Fruit fly (Drosophila melanogaster) whole organism, embryonic: Measurements from ENCODE around the gene Rab18.
A peak's percentile ranks its signal among the peaks of the same experiment; 100 is the strongest.

Experiments used
- Ada2b ChIP-seq: fragments of 200-800 bp; sonication (Bioruptor generic); IDR thresholded peaks from 2 replicates; pipeline ENCODE4 v1.3.6; 2022; ENCODE audit warnings: missing biosample characterization, missing genetic modification characterization
- Antp ChIP-seq: fragments of 200-800 bp; sonication (Bioruptor generic); optimal IDR thresholded peaks from 3 replicates; lab custom pipeline; 2016; ENCODE audit warnings: missing biosample characterization, missing genetic modification characterization
- C15 ChIP-seq: fragments of 200-800 bp; sonication (Bioruptor generic); IDR thresholded peaks from 3 replicates; pipeline ENCODE4 v1.3.6; 2022; ENCODE audit warnings: missing biosample characterization, missing genetic modification characterization
- CG10209 ChIP-seq: fragments of 200-800 bp; sonication (Bioruptor generic); optimal IDR thresholded peaks from 3 replicates; lab custom pipeline; 2017; ENCODE audit warnings: missing biosample characterization, mild to moderate bottlenecking, missing genetic modification characterization, missing genetic modification reagents
- CG10654 ChIP-seq: fragments of 200-800 bp; sonication (Bioruptor generic); optimal IDR thresholded peaks from 2 replicates; lab custom pipeline; 2016; ENCODE audit warnings: missing biosample characterization, missing genetic modification characterization
- CG10979 ChIP-seq: fragments of 200-800 bp; sonication (Bioruptor generic); optimal IDR thresholded peaks from 2 replicates; lab custom pipeline; 2018; ENCODE audit warnings: missing biosample characterization, mild to moderate bottlenecking, missing genetic modification characterization, moderate library complexity
- CG12071 ChIP-seq: fragments of 200-800 bp; sonication (Bioruptor generic); optimal IDR thresholded peaks from 3 replicates; lab custom pipeline; 2018; ENCODE audit warnings: missing biosample characterization, mild to moderate bottlenecking, missing genetic modification characterization
- CG12104 ChIP-seq: fragments of 200-800 bp; sonication (Bioruptor generic); optimal IDR thresholded peaks from 3 replicates; lab custom pipeline; 2016; ENCODE audit warnings: missing biosample characterization, missing genetic modification characterization
- CG12155 ChIP-seq: fragments of 200-800 bp; sonication (Bioruptor generic); optimal IDR thresholded peaks from 3 replicates; lab custom pipeline; 2016; ENCODE audit warnings: missing biosample characterization, missing genetic modification characterization
- CG13296 ChIP-seq: fragments of 200-800 bp; sonication (Bioruptor generic); optimal IDR thresholded peaks from 3 replicates; lab custom pipeline; 2018; ENCODE audit warnings: missing biosample characterization, mild to moderate bottlenecking, missing genetic modification characterization
- CG14710 ChIP-seq: fragments of 200-800 bp; sonication (Bioruptor generic); optimal IDR thresholded peaks from 3 replicates; lab custom pipeline; 2019; ENCODE audit warnings: missing biosample characterization, mild to moderate bottlenecking, missing genetic modification characterization, moderate library complexity
- CG18599 ChIP-seq: fragments of 200-800 bp; sonication (Bioruptor generic); optimal IDR thresholded peaks from 3 replicates; lab custom pipeline; 2017; ENCODE audit warnings: missing biosample characterization, missing genetic modification characterization, mild to moderate bottlenecking, moderate library complexity, missing genetic modification reagents
- CG18619 ChIP-seq: fragments of 200-800 bp; sonication (Bioruptor generic); optimal IDR thresholded peaks from 3 replicates; lab custom pipeline; 2017; ENCODE audit warnings: missing biosample characterization, mild to moderate bottlenecking, missing genetic modification characterization
- CG31441 ChIP-seq: fragments of 200-800 bp; sonication (Bioruptor generic); IDR thresholded peaks from 2 replicates; pipeline ENCODE4 v1.3.6; 2022; ENCODE audit warnings: missing biosample characterization, missing genetic modification characterization
- CG32767 ChIP-seq: fragments of 200-800 bp; sonication (Bioruptor generic); IDR thresholded peaks from 2 replicates; pipeline ENCODE4 v1.3.6; 2022; ENCODE audit warnings: missing biosample characterization, missing genetic modification characterization
- CG4328 ChIP-seq: fragments of 200-800 bp; sonication (Bioruptor generic); optimal IDR thresholded peaks from 3 replicates; lab custom pipeline; 2017; ENCODE audit warnings: missing biosample characterization, missing genetic modification reagents, missing genetic modification characterization
- CG5180 ChIP-seq: fragments of 200-800 bp; sonication (Bioruptor generic); optimal IDR thresholded peaks from 3 replicates; lab custom pipeline; 2017; ENCODE audit warnings: missing biosample characterization, missing genetic modification characterization, mild to moderate bottlenecking, moderate library complexity, missing genetic modification reagents
- CG6813 ChIP-seq: fragments of 200-800 bp; sonication (Bioruptor generic); optimal IDR thresholded peaks from 2 replicates; lab custom pipeline; 2017; ENCODE audit warnings: missing biosample characterization, missing genetic modification characterization, mild to moderate bottlenecking, moderate library complexity, missing genetic modification reagents
- CG7556 ChIP-seq: fragments of 200-800 bp; sonication (Bioruptor generic); optimal IDR thresholded peaks from 2 replicates; lab custom pipeline; 2017; ENCODE audit warnings: missing biosample characterization, mild to moderate bottlenecking, missing genetic modification characterization
- CG7987 ChIP-seq: fragments of 200-800 bp; sonication (Bioruptor generic); optimal IDR thresholded peaks from 2 replicates; lab custom pipeline; 2018; ENCODE audit warnings: missing biosample characterization, mild to moderate bottlenecking, missing genetic modification characterization, moderate library complexity
- CG8359 ChIP-seq: fragments of 200-800 bp; sonication (Bioruptor generic); optimal IDR thresholded peaks from 2 replicates; lab custom pipeline; 2017; ENCODE audit warnings: missing biosample characterization, mild to moderate bottlenecking, missing genetic modification characterization, borderline replicate concordance
- HHEX ChIP-seq: fragments of 200-800 bp; sonication (Bioruptor generic); optimal IDR thresholded peaks from 3 replicates; lab custom pipeline; 2017; ENCODE audit warnings: missing biosample characterization, mild to moderate bottlenecking, missing genetic modification characterization, missing genetic modification reagents
- Hmx ChIP-seq: fragments of 200-800 bp; sonication (Bioruptor generic); optimal IDR thresholded peaks from 2 replicates; lab custom pipeline; 2016; ENCODE audit warnings: missing biosample characterization, missing genetic modification characterization
- Max ChIP-seq: fragments of 200-800 bp; sonication (Bioruptor generic); optimal IDR thresholded peaks from 2 replicates; lab custom pipeline; 2016; ENCODE audit warnings: missing biosample characterization, mild to moderate bottlenecking, missing genetic modification characterization
- Med ChIP-seq: fragments of 200-800 bp; sonication (Bioruptor generic); peaks from one replicate; lab custom pipeline; 2016; ENCODE audit warnings: missing biosample characterization, missing genetic modification characterization, mild to moderate bottlenecking, inconsistent platforms, moderate library complexity
- NC2β ChIP-seq: fragments of 200-800 bp; sonication (Bioruptor generic); optimal IDR thresholded peaks from 2 replicates; lab custom pipeline; 2016; ENCODE audit warnings: missing biosample characterization, missing genetic modification characterization
- Sox100B ChIP-seq: fragments of 200-800 bp; sonication (Bioruptor generic); optimal IDR thresholded peaks from 3 replicates; lab custom pipeline; 2018; ENCODE audit warnings: missing biosample characterization, mild to moderate bottlenecking, missing genetic modification characterization
- Sox102F ChIP-seq: fragments of 200-800 bp; sonication (Bioruptor generic); optimal IDR thresholded peaks from 2 replicates; lab custom pipeline; 2018; ENCODE audit warnings: missing biosample characterization, mild to moderate bottlenecking, missing genetic modification characterization, moderate library complexity
- Sry-δ ChIP-seq: fragments of 200-800 bp; sonication (Bioruptor generic); optimal IDR thresholded peaks from 2 replicates; lab custom pipeline; 2016; ENCODE audit warnings: missing biosample characterization, missing genetic modification characterization
- YL-1 ChIP-seq: fragments of 200-800 bp; sonication (Bioruptor generic); optimal IDR thresholded peaks from 3 replicates; lab custom pipeline; 2017; ENCODE audit warnings: missing biosample characterization, mild to moderate bottlenecking, missing genetic modification characterization
- ab ChIP-seq: fragments of 200-800 bp; sonication (Bioruptor generic); optimal IDR thresholded peaks from 2 replicates; lab custom pipeline; 2016; ENCODE audit warnings: missing biosample characterization, missing genetic modification characterization
- ara ChIP-seq: fragments of 200-800 bp; sonication (Bioruptor generic); IDR thresholded peaks from 2 replicates; pipeline ENCODE4 v1.3.6; 2022; ENCODE audit warnings: missing biosample characterization, missing genetic modification characterization
- ems ChIP-seq: fragments of 200-800 bp; sonication (Bioruptor generic); optimal IDR thresholded peaks from 3 replicates; lab custom pipeline; 2016; ENCODE audit warnings: missing biosample characterization, missing genetic modification characterization
- fu2 ChIP-seq: fragments of 200-800 bp; sonication (Bioruptor generic); optimal IDR thresholded peaks from 2 replicates; lab custom pipeline; 2016; ENCODE audit warnings: missing biosample characterization, missing genetic modification characterization
- grn ChIP-seq: fragments of 200-800 bp; sonication (Bioruptor generic); optimal IDR thresholded peaks from 3 replicates; lab custom pipeline; 2017; ENCODE audit warnings: missing biosample characterization, missing genetic modification characterization
- gt ChIP-seq: fragments of 200-800 bp; sonication (Bioruptor generic); IDR thresholded peaks from 2 replicates; pipeline ENCODE4 v1.3.6; 2022; ENCODE audit warnings: missing biosample characterization, missing genetic modification characterization
- ham ChIP-seq: fragments of 200-800 bp; sonication (Bioruptor generic); IDR thresholded peaks from 2 replicates; pipeline ENCODE4 v1.3.6; 2022; ENCODE audit warnings: missing biosample characterization, missing genetic modification characterization
- insv ChIP-seq, 2 experiments: fragments of 200-800 bp; sonication (Bioruptor generic); optimal IDR thresholded peaks; 3 replicates each; lab custom pipeline; 2016 to 2018; ENCODE audit warnings: missing biosample characterization in 2 of 2, missing genetic modification characterization in 2 of 2
- oc ChIP-seq: fragments of 200-800 bp; sonication (Bioruptor generic); optimal IDR thresholded peaks from 2 replicates; lab custom pipeline; 2018; ENCODE audit warnings: missing biosample characterization, mild to moderate bottlenecking, missing genetic modification characterization, moderate library complexity
- pan ChIP-seq, 4 experiments: fragments of >200 bp in 3 of 4; fragments of 200-800 bp in 1 of 4; sonication (Bioruptor generic) in 1 of 4; optimal IDR thresholded peaks in 3 of 4; IDR thresholded peaks in 1 of 4; 2 replicates each; pipeline versions ENCODE4 v1.3.6 to Lab custom; 2017 to 2022; ENCODE audit warnings: missing biosample characterization in 2 of 4, missing genetic modification characterization in 2 of 4, mixed read lengths in 1 of 4
- trh ChIP-seq: fragments of 200-800 bp; sonication (Bioruptor generic); optimal IDR thresholded peaks from 2 replicates; lab custom pipeline; 2016; ENCODE audit warnings: missing biosample characterization, missing genetic modification characterization
- wdn ChIP-seq: fragments of 200-800 bp; sonication (Bioruptor generic); IDR thresholded peaks from 2 replicates; pipeline ENCODE4 v1.3.6; 2022; ENCODE audit warnings: missing biosample characterization, missing genetic modification characterization

Gene Rab18

dm6 chrX:5678178-5678470, 6.5 kb upstream of the Rab18 start (continued):
- TF ChIP-seq grn (peak; percentile 60), CG10654 (GFP tag; lab: Kevin White, UChicago) (no peak), Max (GFP tag; lab: Kevin White, UChicago) (no peak), ab (GFP tag; lab: Kevin White, UChicago) (no peak), CG10979 (tag; lab: Kevin White, UChicago) (peak; percentile 7), fu2 (no peak), pan (optimal IDR thresholded peaks at IDR 0.05; lab: Kevin White, UChicago) (no peak), pan (GFP tag; optimal IDR thresholded peaks at IDR 0.05 in 1 of 2, IDR thresholded peaks at IDR 0.05 in 1 of 2) (peak in 1 of 2 experiments; percentile 1), ham (GFP tag; lab: Robert Waterston, UW) (peak; percentile 2; the same call in 1 of the 2 replicates), insv (GFP tag; optimal IDR thresholded peaks at IDR 0.05; lab: Kevin White, UChicago) (peak in 1 of 2 experiments; percentile 10), Med (GFP tag; lab: Kevin White, UChicago) (peak; percentile 59), CG18599 (GFP tag; lab: Kevin White, UChicago) (peak; percentile 14), ems (GFP tag; lab: Kevin White, UChicago) (no peak), CG18619 (GFP tag; lab: Kevin White, UChicago) (peak; percentile 3), CG32767 (GFP tag; lab: Robert Waterston, UW) (no peak), CG6813 (peak; percentile 50), CG12104 (peak; percentile 35), Antp (GFP tag; lab: Kevin White, UChicago) (no peak), CG14710 (tag; lab: Kevin White, UChicago) (peak; percentile 31), Hmx (no peak), CG7556 (GFP tag; lab: Kevin White, UChicago) (peak; percentile 63), NC2β (GFP tag; lab: Kevin White, UChicago) (peak; percentile 11), CG13296 (GFP tag; lab: Kevin White, UChicago) (peak; percentile 21), HHEX (GFP tag; lab: Kevin White, UChicago) (peak; percentile 31), CG12155 (no peak), Ada2b (GFP tag; lab: Robert Waterston, UW) (no peak), CG10209 (GFP tag; lab: Kevin White, UChicago) (peak; percentile 22), CG8359 (no peak), Sox100B (GFP tag; lab: Kevin White, UChicago) (peak; percentile 68), Sry-δ (GFP tag; lab: Kevin White, UChicago) (no peak), Sox102F (no peak), CG7987 (GFP tag; lab: Kevin White, UChicago) (no peak), CG12071 (GFP tag; lab: Kevin White, UChicago) (no peak), oc (tag; lab: Kevin White, UChicago) (no peak), CG5180 (GFP tag; lab: Kevin White, UChicago) (peak; percentile 19), trh (peak; percentile 29), YL-1 (GFP tag; lab: Kevin White, UChicago) (no peak), CG31441 (peak; percentile 9), gt (GFP tag; lab: Robert Waterston, UW) (no peak), CG4328 (no peak), wdn (GFP tag; lab: Robert Waterston, UW) (no peak), C15 (GFP tag; lab: Robert Waterston, UW) (0 out of 3 replicates have a peak, but pooled peaks have one; percentile 3), ara (GFP tag; lab: Robert Waterston, UW) (peak; percentile 3; the same call in 1 of the 2 replicates)
